Worm (Caenorhabditis elegans): ENCODE measurements around the gene clec-223.

ce11 chrV:11258896-11259295 lies 14.1 kb upstream of the clec-223 start, which contains the start of gene lgc-36:
- TF ChIP-seq nhr-2 (tag; optimal IDR thresholded peaks at IDR 0.05) (no peak), nhr-28 (tag; optimal IDR thresholded peaks at IDR 0.05) (no peak), lsy-2 (tag; optimal IDR thresholded peaks at IDR 0.05) (no peak), flh-1 (GFP tag; optimal IDR thresholded peaks at IDR 0.05) (no peak), elt-1 (tag; optimal IDR thresholded peaks at IDR 0.05; ENCODE audit: borderline replicate concordance, insufficient read depth) (no peak), ces-1 (GFP tag; optimal IDR thresholded peaks at IDR 0.05) (no peak), pha-4 (tag; optimal IDR thresholded peaks at IDR 0.05) (no peak), sem-2 (GFP tag; optimal IDR thresholded peaks at IDR 0.05) (no peak), nhr-237 (tag; optimal IDR thresholded peaks at IDR 0.05) (no peak), mep-1 (tag; optimal IDR thresholded peaks at IDR 0.05) (no peak), snpc-4 (tag; optimal IDR thresholded peaks at IDR 0.05) (no peak)
